Fruit fly (Drosophila melanogaster): ENCODE results near the gene Ctr1A.

DNA sequence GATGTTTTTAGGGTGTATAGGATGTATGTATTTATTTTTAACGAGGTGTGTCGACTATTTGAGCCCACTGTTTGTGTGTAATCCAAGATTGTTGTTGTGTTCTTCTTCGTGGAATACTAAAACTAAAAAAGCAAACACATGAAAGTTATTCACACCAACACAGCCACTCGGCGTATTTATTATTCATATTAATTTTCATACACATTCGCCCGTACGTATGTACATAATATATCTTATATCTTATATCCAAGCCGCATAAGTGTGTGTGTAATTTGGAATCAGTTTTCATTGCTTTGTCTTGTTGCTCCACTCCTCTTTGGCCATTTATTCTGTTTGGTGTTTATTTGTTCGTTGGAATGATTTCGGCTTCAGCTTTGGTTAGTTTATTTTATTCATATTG lies 49.2 kb downstream of the Ctr1A start:
- TF ChIP-seq Hr83 (GFP tag; optimal IDR thresholded peaks at IDR 0.05; ENCODE audit: poor library complexity, severe bottlenecking) (no peak), Myc (optimal IDR thresholded peaks at IDR 0.05) (no peak), Mio (GFP tag; optimal IDR thresholded peaks at IDR 0.05) (no peak), dmrt93B (GFP tag; optimal IDR thresholded peaks at IDR 0.05) (no peak), Dfd (GFP tag; optimal IDR thresholded peaks at IDR 0.05) (no peak), pan (optimal IDR thresholded peaks at IDR 0.05) (no peak), CG32264 (GFP tag; optimal IDR thresholded peaks at IDR 0.05) (no peak)
